Worm (Caenorhabditis elegans) whole organism, L2 larva: Measurements from ENCODE around the gene gnrr-3.

Source experiments
- F13H6.1 ChIP-seq: sonication (generic microtip); optimal IDR thresholded peaks from 2 replicates; lab custom pipeline; 2016; ENCODE audit warnings: missing genetic modification characterization, missing compliant biosample characterization
- R02D3.7 ChIP-seq: fragments of 150-350 bp; optimal IDR thresholded peaks from 2 replicates; lab custom pipeline; 2014; ENCODE audit warnings: missing biosample characterization, missing genetic modification characterization
- Y55F3AM.14 ChIP-seq: fragments of 200-800 bp; sonication (Bioruptor generic); optimal IDR thresholded peaks from 2 replicates; lab custom pipeline; 2018; ENCODE audit warnings: mild to moderate bottlenecking, missing genetic modification characterization, missing compliant biosample characterization
- ZK546.5 ChIP-seq: sonication (generic microtip); optimal IDR thresholded peaks from 2 replicates; lab custom pipeline; 2017; ENCODE audit warnings: missing biosample characterization, missing genetic modification characterization
- aly-2 ChIP-seq: fragments of 150-350 bp; optimal IDR thresholded peaks from 2 replicates; lab custom pipeline; 2014; ENCODE audit warnings: missing biosample characterization, missing genetic modification characterization
- ama-1 ChIP-seq: fragments of 150-350 bp; optimal IDR thresholded peaks from 2 replicates; lab custom pipeline; 2018; ENCODE audit warnings: inconsistent platforms
- blmp-1 ChIP-seq: sonication (generic microtip); optimal IDR thresholded peaks from 2 replicates; lab custom pipeline; 2017; ENCODE audit warnings: missing genetic modification characterization, mild to moderate bottlenecking, missing compliant biosample characterization, antibody characterized with exemption, moderate library complexity; ENCODE audit not compliant: insufficient read depth
- ceh-16 ChIP-seq: fragments of 150-350 bp; optimal IDR thresholded peaks from 2 replicates; lab custom pipeline; 2014; ENCODE audit warnings: missing biosample characterization, missing genetic modification characterization
- ceh-82 ChIP-seq: fragments of 150-350 bp; optimal IDR thresholded peaks from 2 replicates; lab custom pipeline; 2014; ENCODE audit warnings: missing biosample characterization, missing genetic modification characterization
- dmd-4 ChIP-seq: sonication (generic microtip); optimal IDR thresholded peaks from 2 replicates; lab custom pipeline; 2017; ENCODE audit warnings: missing biosample characterization, missing genetic modification characterization
- egl-27 ChIP-seq: sonication (generic microtip); optimal IDR thresholded peaks from 3 replicates; lab custom pipeline; 2017; ENCODE audit warnings: missing biosample characterization, missing genetic modification reagents, missing genetic modification characterization
- elt-1 ChIP-seq: fragments of 150-350 bp; optimal IDR thresholded peaks from 2 replicates; lab custom pipeline; 2014; ENCODE audit warnings: missing biosample characterization, missing genetic modification characterization
- elt-3 ChIP-seq: sonication (generic microtip); optimal IDR thresholded peaks from 2 replicates; lab custom pipeline; 2017; ENCODE audit warnings: missing biosample characterization, missing genetic modification characterization
- lin-11 ChIP-seq: fragments of 150-350 bp; sonication (generic microtip); optimal IDR thresholded peaks from 2 replicates; lab custom pipeline; 2014; ENCODE audit warnings: missing biosample characterization, missing genetic modification characterization, inconsistent platforms, mixed read lengths
- lin-13 ChIP-seq: fragments of 150-350 bp; optimal IDR thresholded peaks from 2 replicates; lab custom pipeline; 2014; ENCODE audit warnings: missing biosample characterization, missing genetic modification reagents, missing genetic modification characterization
- lin-39 ChIP-seq: fragments of 150-350 bp; optimal IDR thresholded peaks from 2 replicates; lab custom pipeline; 2014; ENCODE audit warnings: missing biosample characterization, missing genetic modification reagents, missing genetic modification characterization
- lsy-2 ChIP-seq, 2 experiments: fragments of 150-350 bp in 1 of 2; sonication (generic microtip) in 1 of 2; optimal IDR thresholded peaks; 2 replicates each; lab custom pipeline; 2014 to 2017; ENCODE audit warnings: missing biosample characterization in 2 of 2, missing genetic modification characterization in 2 of 2
- mab-5 ChIP-seq: fragments of 150-350 bp; optimal IDR thresholded peaks from 2 replicates; lab custom pipeline; 2014; ENCODE audit warnings: missing biosample characterization, missing genetic modification characterization
- mbf-1 ChIP-seq: sonication (generic microtip); optimal IDR thresholded peaks from 2 replicates; lab custom pipeline; 2017; ENCODE audit warnings: missing biosample characterization, missing genetic modification characterization
- mdl-1 ChIP-seq, 2 experiments: fragments of 150-350 bp in 1 of 2; sonication (generic microtip) in 1 of 2; optimal IDR thresholded peaks; 2 replicates each; lab custom pipeline; 2017; ENCODE audit warnings: missing biosample characterization in 2 of 2, missing genetic modification characterization in 2 of 2
- nhr-11 ChIP-seq: fragments of 150-350 bp; optimal IDR thresholded peaks from 2 replicates; lab custom pipeline; 2014; ENCODE audit warnings: missing biosample characterization, missing genetic modification characterization
- nhr-12 ChIP-seq: fragments of 150-350 bp; optimal IDR thresholded peaks from 2 replicates; lab custom pipeline; 2014; ENCODE audit warnings: missing biosample characterization, missing genetic modification characterization
- nhr-129 ChIP-seq: fragments of 150-350 bp; optimal IDR thresholded peaks from 2 replicates; lab custom pipeline; 2014; ENCODE audit warnings: missing biosample characterization, missing genetic modification characterization
- nhr-21 ChIP-seq: fragments of 150-350 bp; optimal IDR thresholded peaks from 2 replicates; lab custom pipeline; 2014; ENCODE audit warnings: missing biosample characterization, missing genetic modification characterization
- nhr-23 ChIP-seq: fragments of 150-350 bp; optimal IDR thresholded peaks from 2 replicates; lab custom pipeline; 2014; ENCODE audit warnings: missing biosample characterization, missing genetic modification reagents, missing genetic modification characterization
- nhr-237 ChIP-seq: fragments of 150-350 bp; optimal IDR thresholded peaks from 2 replicates; lab custom pipeline; 2014; ENCODE audit warnings: missing biosample characterization, missing genetic modification characterization
- nhr-77 ChIP-seq: fragments of 150-350 bp; optimal IDR thresholded peaks from 2 replicates; lab custom pipeline; 2014; ENCODE audit warnings: missing biosample characterization, missing genetic modification characterization
- peb-1 ChIP-seq: fragments of 150-350 bp; optimal IDR thresholded peaks from 2 replicates; lab custom pipeline; 2014; ENCODE audit warnings: missing biosample characterization, missing genetic modification characterization
- sem-4 ChIP-seq: fragments of 150-350 bp; optimal IDR thresholded peaks from 2 replicates; lab custom pipeline; 2014; ENCODE audit warnings: missing biosample characterization, missing genetic modification reagents, missing genetic modification characterization
- skn-1 ChIP-seq: sonication (generic microtip); optimal IDR thresholded peaks from 2 replicates; lab custom pipeline; 2017; ENCODE audit warnings: missing biosample characterization, missing genetic modification characterization
- sma-9 ChIP-seq, 2 experiments: fragments of 150-350 bp in 1 of 2; sonication (generic microtip) in 1 of 2; optimal IDR thresholded peaks; 2 replicates each; lab custom pipeline; 2014 to 2016; ENCODE audit warnings: missing genetic modification characterization in 2 of 2, mild to moderate bottlenecking in 1 of 2, missing biosample characterization in 1 of 2, missing compliant biosample characterization in 1 of 2, missing genetic modification reagents in 1 of 2, moderate library complexity in 1 of 2
- snpc-4 ChIP-seq: fragments of 150-350 bp; optimal IDR thresholded peaks from 2 replicates; lab custom pipeline; 2014; ENCODE audit warnings: missing biosample characterization, missing genetic modification characterization
- unc-39 ChIP-seq: fragments of 150-350 bp; optimal IDR thresholded peaks from 2 replicates; lab custom pipeline; 2014; ENCODE audit warnings: missing biosample characterization, missing genetic modification characterization
- unc-55 ChIP-seq: fragments of 150-350 bp; sonication (generic microtip); optimal IDR thresholded peaks from 3 replicates; lab custom pipeline; 2014; ENCODE audit warnings: missing biosample characterization, missing genetic modification reagents, missing genetic modification characterization
- unc-62 ChIP-seq: fragments of 150-350 bp; optimal IDR thresholded peaks from 2 replicates; lab custom pipeline; 2014; ENCODE audit warnings: missing biosample characterization, missing genetic modification reagents, missing genetic modification characterization
- zag-1 ChIP-seq: fragments of 150-350 bp; optimal IDR thresholded peaks from 2 replicates; lab custom pipeline; 2014; ENCODE audit warnings: missing biosample characterization, missing genetic modification characterization
- ztf-1 ChIP-seq: fragments of 200-800 bp; sonication (Bioruptor generic); conservative IDR thresholded peaks from 2 replicates; pipeline ENCODE4 v1.3.6; 2022; ENCODE audit warnings: missing genetic modification characterization, missing compliant biosample characterization
- ztf-11 ChIP-seq: sonication (generic microtip); optimal IDR thresholded peaks from 2 replicates; lab custom pipeline; 2017; ENCODE audit warnings: missing biosample characterization, missing genetic modification characterization
- ztf-4 ChIP-seq: fragments of 150-350 bp; optimal IDR thresholded peaks from 2 replicates; lab custom pipeline; 2014; ENCODE audit warnings: missing biosample characterization, missing genetic modification characterization

Gene gnrr-3

ce11 chrX:10077297-10077696, 28.0 kb downstream of the gnrr-3 start, which contains the start of gene col-176:
Gene col-176, plus strand, starts transcription at chrX:10077597.
- no peak for TF ChIP-seq ama-1
- TF ChIP-seq Y55F3AM.14 (GFP tag; lab: Kevin White, UChicago): no peak
- no peak for TF ChIP-seq unc-39 (tag; lab: Kevin White, UChicago)
- no peak for TF ChIP-seq elt-1 (tag; lab: Kevin White, UChicago)
- no peak for TF ChIP-seq sma-9 (GFP tag; optimal IDR thresholded peaks at IDR 0.05; lab: Kevin White, UChicago)
- no peak for TF ChIP-seq sma-9 (tag; optimal IDR thresholded peaks at IDR 0.05; lab: Kevin White, UChicago)

- no peak for TF ChIP-seq sma-9 (GFP tag; optimal IDR thresholded peaks at IDR 0.05; lab: Kevin White, UChicago)
- TF ChIP-seq sma-9 (tag; optimal IDR thresholded peaks at IDR 0.05; lab: Kevin White, UChicago): no peak
Measured at ce11 chrX:10078089-10078488, 28.8 kb downstream of the gnrr-3 start.

- TF ChIP-seq R02D3.7 (tag; lab: Kevin White, UChicago) (no peak), egl-27 (tag; lab: Kevin White, UChicago) (peak; percentile 29), peb-1 (no peak), nhr-77 (tag; lab: Kevin White, UChicago) (no peak), skn-1 (tag; lab: Kevin White, UChicago) (no peak), ZK546.5 (tag; lab: Kevin White, UChicago) (no peak)
Measured at ce11 chrX:10078637-10079036, 29.4 kb downstream of the gnrr-3 start.

DNA sequence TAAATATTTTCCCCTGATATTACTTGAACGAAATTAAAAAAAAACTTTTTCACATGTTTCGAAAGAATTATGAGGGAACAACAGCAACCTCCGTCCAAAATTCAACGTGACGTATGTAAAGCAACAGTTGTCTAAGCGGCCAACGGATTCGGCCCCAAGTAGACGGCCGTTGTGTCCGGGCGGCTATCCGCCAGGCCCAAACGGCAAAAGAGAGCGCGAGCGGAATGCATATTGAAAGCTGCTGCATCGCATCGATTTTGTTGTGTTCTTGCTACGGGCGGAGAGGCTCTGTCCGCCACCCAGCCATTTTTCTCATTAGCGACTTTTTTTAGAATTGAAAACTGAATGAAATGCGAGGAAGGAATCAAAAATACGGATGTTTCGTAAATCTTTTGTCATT, 30.0 kb downstream of the gnrr-3 start:
- TF ChIP-seq unc-55 (peak; percentile 36), elt-1 (tag; lab: Kevin White, UChicago) (no peak)

DNA sequence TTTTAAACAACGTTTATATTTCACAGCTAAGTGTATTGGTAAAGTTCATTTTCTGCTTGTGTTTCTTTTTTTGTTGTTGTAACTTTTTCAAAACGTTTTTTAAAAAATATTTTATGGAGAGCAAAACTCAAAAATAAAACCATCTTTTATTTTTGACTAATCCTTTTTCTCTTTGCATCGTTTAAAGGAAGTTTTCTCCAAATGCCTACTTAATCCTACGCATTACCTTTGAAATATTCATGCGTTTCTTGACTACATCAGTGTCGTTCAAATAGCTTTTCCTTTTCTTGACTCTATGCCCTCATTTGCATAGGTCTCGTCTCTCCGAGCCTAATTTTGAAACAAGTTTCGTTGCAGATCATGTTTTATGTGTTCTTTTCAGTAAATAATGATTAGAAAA, 31.8 kb downstream of the gnrr-3 start:
- no peak for TF ChIP-seq elt-1 (tag; lab: Kevin White, UChicago)
- no peak for TF ChIP-seq lin-13 (GFP tag; lab: Kevin White, UChicago)
- no peak for TF ChIP-seq ama-1
- TF ChIP-seq unc-55: peak; percentile 92
- TF ChIP-seq ztf-1 (GFP tag; lab: Robert Waterston, UW): no peak
- peak; percentile 58 for TF ChIP-seq mab-5
- no peak for TF ChIP-seq R02D3.7 (tag; lab: Kevin White, UChicago)
- no peak for TF ChIP-seq mdl-1 (tag; optimal IDR thresholded peaks at IDR 0.05; lab: Kevin White, UChicago)
- no peak for TF ChIP-seq snpc-4 (tag; lab: Kevin White, UChicago)
- no peak for TF ChIP-seq ztf-4 (tag; lab: Kevin White, UChicago)
- no peak for TF ChIP-seq dmd-4
- TF ChIP-seq elt-3 (tag; lab: Kevin White, UChicago): no peak
- no peak for TF ChIP-seq unc-62
- TF ChIP-seq blmp-1: no peak
- no peak for TF ChIP-seq nhr-11
- TF ChIP-seq lin-11 (tag; lab: Kevin White, UChicago): no peak
- TF ChIP-seq aly-2 (tag; lab: Kevin White, UChicago): no peak

ce11 chrX:10083272-10083671, 34.0 kb downstream of the gnrr-3 start:
- peak; percentile 18 for TF ChIP-seq ceh-16 (tag; lab: Kevin White, UChicago)
- TF ChIP-seq mab-5: no peak

- TF ChIP-seq R02D3.7 (tag; lab: Kevin White, UChicago) (no peak), lin-39 (tag; lab: Kevin White, UChicago) (no peak), nhr-21 (tag; lab: Kevin White, UChicago) (peak; percentile 63), lsy-2 (tag; optimal IDR thresholded peaks at IDR 0.05; lab: Kevin White, UChicago) (peak in 1 of 2 experiments; percentile 21), aly-2 (tag; lab: Kevin White, UChicago) (no peak), ztf-4 (tag; lab: Kevin White, UChicago) (no peak), nhr-237 (tag; lab: Kevin White, UChicago) (no peak), unc-55 (no peak), nhr-23 (no peak), nhr-11 (no peak), ceh-16 (tag; lab: Kevin White, UChicago) (no peak), mbf-1 (tag; lab: Kevin White, UChicago) (no peak), ztf-1 (GFP tag; lab: Robert Waterston, UW) (no peak), ceh-82 (tag; lab: Kevin White, UChicago) (no peak), nhr-129 (tag; lab: Kevin White, UChicago) (peak; percentile 21), nhr-12 (no peak), dmd-4 (no peak), sem-4 (no peak), ztf-11 (tag; lab: Kevin White, UChicago) (no peak), unc-62 (no peak), blmp-1 (no peak), lin-13 (GFP tag; lab: Kevin White, UChicago) (no peak), F13H6.1 (tag; lab: Kevin White, UChicago) (peak; percentile 87), zag-1 (tag; lab: Kevin White, UChicago) (no peak), elt-3 (tag; lab: Kevin White, UChicago) (no peak)
Measured at ce11 chrX:10084050-10084672, 34.9 kb downstream of the gnrr-3 start, which contains the start of gene W07E11.1. Gene W07E11.1, plus strand, starts transcription at chrX:10084622.
